Worm (Caenorhabditis elegans): Measurements from ENCODE around the gene B0334.13.

- TF ChIP-seq ama-1 (optimal IDR thresholded peaks at IDR 0.05) (no peak), pes-1 (GFP tag; IDR thresholded peaks at IDR 0.05) (no peak), F13C5.2 (tag; optimal IDR thresholded peaks at IDR 0.05) (no peak)
Observed at ce11 chrII:11455715-11456114, 32.4 kb upstream of the B0334.13 start.
